Fruit fly (Drosophila melanogaster): ENCODE data around the gene Gmppb.

- TF ChIP-seq CG8478 (optimal IDR thresholded peaks at IDR 0.05) (no peak), pan (optimal IDR thresholded peaks at IDR 0.05) (no peak), Dll (optimal IDR thresholded peaks at IDR 0.05) (no peak)
Observed at dm6 chr3R:4804126-4804649, 7.1 kb upstream of the Gmppb start.
